Fruit fly (Drosophila melanogaster) whole organism, wandering third instar larva: ENCODE results near the gene Dok.

Experiments used
- Rel ChIP-seq, 2 experiments: fragments of 200-800 bp; sonication (Bioruptor generic) in 1 of 2; optimal IDR thresholded peaks; 2 replicates in 1 of 2; 3 replicates in 1 of 2; lab custom pipeline; 2016 to 2019; ENCODE audit warnings: mild to moderate bottlenecking in 2 of 2, missing biosample characterization in 2 of 2, missing genetic modification characterization in 2 of 2, moderate library complexity in 1 of 2
- Vsx2 ChIP-seq: fragments of 200-300, 225-300 bp; sonication (Bioruptor generic); optimal IDR thresholded peaks from 2 replicates; lab custom pipeline; 2018; ENCODE audit warnings: missing biosample characterization, missing genetic modification characterization; ENCODE audit not compliant: partially characterized antibody
- h ChIP-seq: fragments of 200-800 bp; sonication (Bioruptor generic); optimal IDR thresholded peaks from 3 replicates; lab custom pipeline; 2016; ENCODE audit warnings: missing biosample characterization, mild to moderate bottlenecking, missing genetic modification characterization

- TF ChIP-seq Rel (GFP tag; optimal IDR thresholded peaks at IDR 0.05; lab: Kevin White, UChicago) (no peak), Rel (tag; optimal IDR thresholded peaks at IDR 0.05; lab: Kevin White, UChicago) (peak; percentile 8), Vsx2 (GFP tag; lab: Kevin White, UChicago) (no peak), h (GFP tag; lab: Kevin White, UChicago) (no peak)
These were observed 7.9 kb upstream of the Dok start for dm6 chrX:7315925-7316650.
